Worm (Caenorhabditis elegans) whole organism, dauer: ENCODE data around the gene R10E8.3.
"Not testable (repeated sequence)": the region's sequence is repeated elsewhere in the genome, so short reads cannot be mapped to it uniquely, and the experiment has no call there.

ENCODE experiments used
- unc-62 ChIP-seq: sonication (generic microtip); optimal IDR thresholded peaks from 2 replicates; lab custom pipeline; 2017; ENCODE audit warnings: missing biosample characterization, missing genetic modification reagents, missing genetic modification characterization

Gene R10E8.3

DNA sequence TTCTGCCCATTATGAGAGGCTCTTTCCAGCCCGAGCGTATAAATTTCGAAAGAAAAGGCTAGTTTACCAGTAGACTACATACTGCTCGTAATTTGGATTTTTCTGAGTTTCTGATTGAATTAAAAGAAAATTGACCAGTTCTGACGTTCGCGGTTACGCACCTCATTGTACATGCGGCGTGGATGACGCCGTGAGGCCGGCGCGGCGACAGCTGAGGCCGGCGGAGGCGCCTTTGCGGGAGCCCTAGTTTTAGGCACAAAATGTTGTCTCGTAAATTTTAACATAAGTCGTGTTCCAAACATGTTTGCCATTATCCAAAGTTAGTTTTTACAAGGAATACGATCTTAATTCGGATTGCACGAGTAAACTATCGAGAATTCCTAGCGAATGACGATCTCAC lies 19.8 kb downstream of the R10E8.3 start, which contains the start of gene F16H6.9:
Gene F16H6.9 (plus strand): TSS at position 301 of the 400 bp plus-strand sequence.
- TF ChIP-seq unc-62 (GFP tag; lab: Kevin White, UChicago): not testable (repeated sequence)

- not testable (repeated sequence) for TF ChIP-seq unc-62 (GFP tag; lab: Kevin White, UChicago)
These were observed 20.4 kb downstream of the R10E8.3 start, which contains the start of gene F16H6.8 for ce11 chrV:18216175-18216574. Gene F16H6.8 (minus strand): TSS chrV:18216275.

- TF ChIP-seq unc-62 (GFP tag; lab: Kevin White, UChicago): no peak
These were observed 23.7 kb downstream of the R10E8.3 start for ce11 chrV:18212848-18213247.

DNA sequence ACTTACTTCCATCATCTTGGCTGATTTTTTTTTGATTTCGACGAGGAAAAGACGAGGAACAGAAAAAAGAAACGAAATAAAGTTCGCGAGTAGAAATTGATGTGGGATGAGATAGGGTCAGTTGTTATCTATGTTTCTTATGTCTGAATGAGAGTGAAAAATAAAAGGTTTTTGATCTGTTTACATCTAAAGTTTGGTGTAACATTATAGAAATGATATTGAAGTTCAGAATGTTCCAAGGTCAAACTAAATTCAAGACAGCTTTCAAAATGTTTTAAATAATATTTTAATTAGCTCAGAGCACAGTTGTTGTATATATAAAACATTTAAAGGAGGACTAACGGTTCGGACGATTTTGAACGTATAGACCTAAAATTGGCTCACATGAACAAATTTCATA lies 27.5 kb downstream of the R10E8.3 start, which contains the start of gene F16H6.7:
Gene F16H6.7 (minus strand): TSS at position 101 of the 400 bp plus-strand sequence.
- TF ChIP-seq unc-62 (GFP tag; lab: Kevin White, UChicago): no peak

ce11 chrV:18198421-18198820 lies 38.1 kb downstream of the R10E8.3 start, which contains the start of gene F16H6.4:
Gene F16H6.4 (plus strand): TSS chrV:18198721.
- TF ChIP-seq unc-62 (GFP tag; lab: Kevin White, UChicago): no peak

- TF ChIP-seq unc-62 (GFP tag; lab: Kevin White, UChicago): no peak
These were observed 41.6 kb downstream of the R10E8.3 start, which contains the start of gene F16H6.3 for ce11 chrV:18195006-18195405. Gene F16H6.3 (plus strand): TSS chrV:18195306.

- no peak for TF ChIP-seq unc-62 (GFP tag; lab: Kevin White, UChicago)
These were observed 45.4 kb downstream of the R10E8.3 start, which contains the start of gene clec-42 for ce11 chrV:18191128-18191527. Gene clec-42 (plus strand): TSS chrV:18191412.

DNA sequence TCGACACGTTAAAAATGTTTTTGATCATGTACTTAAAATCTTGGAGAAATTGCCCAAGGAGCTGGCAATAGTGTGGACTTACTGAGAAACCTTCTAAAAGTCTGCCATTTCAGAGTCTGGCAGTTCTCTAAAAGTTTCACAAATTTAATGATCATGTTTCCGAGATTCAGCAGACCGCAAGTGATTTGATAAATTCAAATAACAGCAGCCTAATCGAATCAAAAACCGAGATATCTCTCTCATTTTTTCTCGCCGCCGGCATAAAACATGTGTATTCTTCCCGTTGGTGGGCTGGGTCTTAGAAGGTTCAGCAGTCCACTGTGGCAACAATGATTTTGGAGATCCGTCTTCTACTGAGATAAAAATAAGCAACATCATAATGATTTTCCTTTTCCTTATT lies 47.4 kb downstream of the R10E8.3 start, which contains the start of gene clec-246:
Gene clec-246 (plus strand): TSS at position 301 of the 400 bp plus-strand sequence.
- no peak for TF ChIP-seq unc-62 (GFP tag; lab: Kevin White, UChicago)

- TF ChIP-seq unc-62 (GFP tag; lab: Kevin White, UChicago): no peak
These were observed 48.2 kb downstream of the R10E8.3 start, which contains the start of gene clec-245 for ce11 chrV:18188328-18188727. Gene clec-245 (minus strand): TSS chrV:18188428.

ce11 chrV:18184910-18185309 lies 51.7 kb downstream of the R10E8.3 start, which contains the start of gene C31G12.3:
Gene C31G12.3 (plus strand): TSS chrV:18185210.
- no peak for TF ChIP-seq unc-62 (GFP tag; lab: Kevin White, UChicago)
